Fruit fly (Drosophila melanogaster): ENCODE data around the gene Pka-R1.

dm6 chr3L:20784812-20785671 lies 30.9 kb upstream of the Pka-R1 start:
- TF ChIP-seq Hr96 (GFP tag; optimal IDR thresholded peaks at IDR 0.05): peak; percentile 60
- TF ChIP-seq CG33017 (tag; optimal IDR thresholded peaks at IDR 0.05): peak; percentile 39
